Fruit fly (Drosophila melanogaster) whole organism, embryonic: ENCODE results near the gene nbs.
A peak's percentile ranks its signal among the peaks of the same experiment; 100 is the strongest.

Experiments used
- BEAF-32 ChIP-seq: fragments of 200-800 bp; sonication (Bioruptor generic); optimal IDR thresholded peaks from 3 replicates; lab custom pipeline; 2017; ENCODE audit warnings: missing biosample characterization, missing genetic modification characterization, mild to moderate bottlenecking, moderate library complexity, missing genetic modification reagents
- CG10462 ChIP-seq: fragments of 200-800 bp; sonication (Bioruptor generic); optimal IDR thresholded peaks from 2 replicates; lab custom pipeline; 2016; ENCODE audit warnings: missing biosample characterization, missing genetic modification characterization
- CG11504 ChIP-seq: fragments of 200-800 bp; sonication (Bioruptor generic); optimal IDR thresholded peaks from 3 replicates; lab custom pipeline; 2019; ENCODE audit warnings: missing biosample characterization, mild to moderate bottlenecking, missing genetic modification characterization, moderate library complexity
- CG13296 ChIP-seq: fragments of 200-800 bp; sonication (Bioruptor generic); optimal IDR thresholded peaks from 3 replicates; lab custom pipeline; 2018; ENCODE audit warnings: missing biosample characterization, mild to moderate bottlenecking, missing genetic modification characterization
- CG14050 ChIP-seq: fragments of 200-800 bp; sonication (Bioruptor generic); IDR thresholded peaks from 3 replicates; pipeline ENCODE4 v1.3.6; 2022; ENCODE audit warnings: missing biosample characterization, missing genetic modification characterization
- CG17361 ChIP-seq: fragments of 200-800 bp; sonication (Bioruptor generic); IDR thresholded peaks from 3 replicates; pipeline ENCODE4 v1.3.6; 2022; ENCODE audit warnings: missing biosample characterization, missing genetic modification characterization
- CG18262 ChIP-seq: fragments of 200-800 bp; optimal IDR thresholded peaks from 3 replicates; lab custom pipeline; 2019; ENCODE audit warnings: missing biosample characterization, mild to moderate bottlenecking, missing genetic modification characterization, moderate library complexity
- CG2116 ChIP-seq: fragments of 200-800 bp; sonication (Bioruptor generic); optimal IDR thresholded peaks from 3 replicates; lab custom pipeline; 2018; ENCODE audit warnings: missing biosample characterization, mild to moderate bottlenecking, missing genetic modification characterization
- CG2678 ChIP-seq: fragments of 200-800 bp; sonication (Bioruptor generic); optimal IDR thresholded peaks from 3 replicates; lab custom pipeline; 2019; ENCODE audit warnings: missing biosample characterization, mild to moderate bottlenecking, missing genetic modification characterization, moderate library complexity
- CG30403 ChIP-seq: fragments of 200-800 bp; sonication (Bioruptor generic); optimal IDR thresholded peaks from 3 replicates; lab custom pipeline; 2016; ENCODE audit warnings: missing biosample characterization, missing genetic modification characterization
- CG31441 ChIP-seq: fragments of 200-800 bp; sonication (Bioruptor generic); IDR thresholded peaks from 2 replicates; pipeline ENCODE4 v1.3.6; 2022; ENCODE audit warnings: missing biosample characterization, missing genetic modification characterization
- CG32772 ChIP-seq: fragments of 200-800 bp; sonication (Bioruptor generic); IDR thresholded peaks from 2 replicates; pipeline ENCODE4 v1.3.6; 2022; ENCODE audit warnings: missing biosample characterization, missing genetic modification characterization
- CG4404 ChIP-seq: fragments of 200-800 bp; sonication (Bioruptor generic); IDR thresholded peaks from 2 replicates; pipeline ENCODE4 v1.3.6; 2022; ENCODE audit warnings: missing biosample characterization, missing genetic modification characterization
- CG6813 ChIP-seq: fragments of 200-800 bp; sonication (Bioruptor generic); optimal IDR thresholded peaks from 2 replicates; lab custom pipeline; 2017; ENCODE audit warnings: missing biosample characterization, missing genetic modification characterization, mild to moderate bottlenecking, moderate library complexity, missing genetic modification reagents
- CG8089 ChIP-seq: fragments of 200-800 bp; sonication (Bioruptor generic); optimal IDR thresholded peaks from 3 replicates; lab custom pipeline; 2016; ENCODE audit warnings: missing biosample characterization, missing genetic modification characterization
- CG8478 ChIP-seq: fragments of >200 bp; optimal IDR thresholded peaks from 2 replicates; lab custom pipeline; 2018
- CG9932 ChIP-seq: fragments of 200-800 bp; sonication (Bioruptor generic); IDR thresholded peaks from 2 replicates; pipeline ENCODE4 v1.3.6; 2022; ENCODE audit warnings: missing biosample characterization, missing genetic modification characterization
- Camta ChIP-seq: fragments of 200-800 bp; sonication (Bioruptor generic); optimal IDR thresholded peaks from 2 replicates; lab custom pipeline; 2016; ENCODE audit warnings: missing biosample characterization, missing genetic modification characterization
- D19B ChIP-seq: fragments of 200-800 bp; sonication (Bioruptor generic); optimal IDR thresholded peaks from 2 replicates; lab custom pipeline; 2017; ENCODE audit warnings: missing biosample characterization, mild to moderate bottlenecking, missing genetic modification characterization
- Drgx ChIP-seq: fragments of 200-800 bp; sonication (Bioruptor generic); IDR thresholded peaks from 2 replicates; pipeline ENCODE4 v1.3.6; 2022; ENCODE audit warnings: missing biosample characterization, missing genetic modification characterization
- Ets65A ChIP-seq: fragments of 200-800 bp; sonication (Bioruptor generic); peaks from one replicate; lab custom pipeline; 2016; ENCODE audit warnings: missing biosample characterization, missing genetic modification characterization
- Hsf ChIP-seq: fragments of 200-800 bp; sonication (Bioruptor generic); optimal IDR thresholded peaks from 3 replicates; lab custom pipeline; 2016; ENCODE audit warnings: missing biosample characterization, missing genetic modification characterization
- Myb ChIP-seq: fragments of 200-800 bp; sonication (Bioruptor generic); optimal IDR thresholded peaks from 2 replicates; lab custom pipeline; 2016; ENCODE audit warnings: missing biosample characterization, missing genetic modification characterization
- Nf-YC ChIP-seq: fragments of 200-800 bp; optimal IDR thresholded peaks from 3 replicates; lab custom pipeline; 2019; ENCODE audit warnings: missing biosample characterization, mild to moderate bottlenecking, missing genetic modification characterization, moderate library complexity
- Opbp ChIP-seq: fragments of 200-800 bp; sonication (Bioruptor generic); IDR thresholded peaks from 3 replicates; pipeline ENCODE4 v1.3.6; 2022; ENCODE audit warnings: missing biosample characterization, missing genetic modification characterization; ENCODE audit not compliant: partially characterized antibody
- Optix ChIP-seq: fragments of 200-800 bp; sonication (Bioruptor generic); IDR thresholded peaks from 3 replicates; pipeline ENCODE4 v1.3.6; 2022; ENCODE audit warnings: missing biosample characterization, missing genetic modification characterization
- PHDP ChIP-seq: fragments of 200-800 bp; sonication (Bioruptor generic); optimal IDR thresholded peaks from 3 replicates; lab custom pipeline; 2018; ENCODE audit warnings: missing biosample characterization, mild to moderate bottlenecking, missing genetic modification characterization, moderate library complexity
- Sry-β ChIP-seq: fragments of 200-800 bp; sonication (Bioruptor generic); optimal IDR thresholded peaks from 2 replicates; lab custom pipeline; 2018; ENCODE audit warnings: missing biosample characterization, mild to moderate bottlenecking, missing genetic modification characterization, moderate library complexity
- Usf ChIP-seq: fragments of 200-800 bp; sonication (Bioruptor generic); optimal IDR thresholded peaks from 2 replicates; lab custom pipeline; 2017; ENCODE audit warnings: missing genotype, missing biosample characterization, missing genetic modification characterization
- bowl ChIP-seq: fragments of 200-800 bp; sonication (Bioruptor generic); IDR thresholded peaks from 2 replicates; pipeline ENCODE4 v1.3.6; 2022; ENCODE audit warnings: missing biosample characterization, missing genetic modification characterization
- btn ChIP-seq: fragments of 200-800 bp; sonication (Bioruptor generic); optimal IDR thresholded peaks from 2 replicates; lab custom pipeline; 2016; ENCODE audit warnings: missing biosample characterization, missing genetic modification characterization
- cad ChIP-seq: fragments of >200 bp; optimal IDR thresholded peaks from 2 replicates; lab custom pipeline; 2017; ENCODE audit warnings: missing biosample characterization, missing genetic modification characterization
- crol ChIP-seq: fragments of 200-800 bp; sonication (Bioruptor generic); IDR thresholded peaks from 2 replicates; pipeline ENCODE4 v1.3.6; 2022; ENCODE audit warnings: missing biosample characterization, missing genetic modification characterization
- dmrt99B ChIP-seq: fragments of 200-800 bp; sonication (Bioruptor generic); optimal IDR thresholded peaks from 2 replicates; lab custom pipeline; 2018; ENCODE audit warnings: missing biosample characterization, mild to moderate bottlenecking, missing genetic modification characterization, moderate library complexity
- en ChIP-seq: fragments of 200-800 bp; sonication (Bioruptor generic); optimal IDR thresholded peaks from 2 replicates; lab custom pipeline; 2016; ENCODE audit warnings: missing biosample characterization, missing genetic modification characterization
- eve ChIP-seq, 2 experiments: fragments of >200 bp; optimal IDR thresholded peaks; 2 replicates each; lab custom pipeline; 2017; ENCODE audit warnings: missing biosample characterization in 2 of 2, missing genetic modification characterization in 2 of 2
- gem ChIP-seq: fragments of 200-800 bp; sonication (Bioruptor generic); optimal IDR thresholded peaks from 2 replicates; lab custom pipeline; 2019; ENCODE audit warnings: missing biosample characterization, mild to moderate bottlenecking, missing genetic modification characterization, moderate library complexity
- gfzf ChIP-seq: fragments of 200-800 bp; sonication (Bioruptor generic); optimal IDR thresholded peaks from 2 replicates; lab custom pipeline; 2016; ENCODE audit warnings: missing biosample characterization, mild to moderate bottlenecking, missing genetic modification characterization, moderate library complexity
- kay ChIP-seq: fragments of 200-800 bp; sonication (Bioruptor generic); optimal IDR thresholded peaks from 2 replicates; lab custom pipeline; 2016; ENCODE audit warnings: missing biosample characterization, missing genetic modification characterization
- lab ChIP-seq: fragments of 200-800 bp; sonication (Bioruptor generic); optimal IDR thresholded peaks from 3 replicates; lab custom pipeline; 2017; ENCODE audit warnings: missing biosample characterization, missing genetic modification characterization, mild to moderate bottlenecking, moderate library complexity, missing genetic modification reagents
- lilli ChIP-seq: fragments of 200-800 bp; sonication (Bioruptor generic); optimal IDR thresholded peaks from 3 replicates; lab custom pipeline; 2016; ENCODE audit warnings: missing biosample characterization, missing genetic modification characterization
- pan ChIP-seq, 4 experiments: fragments of >200 bp in 3 of 4; fragments of 200-800 bp in 1 of 4; sonication (Bioruptor generic) in 1 of 4; optimal IDR thresholded peaks in 3 of 4; IDR thresholded peaks in 1 of 4; 2 replicates each; pipeline versions ENCODE4 v1.3.6 to Lab custom; 2017 to 2022; ENCODE audit warnings: missing biosample characterization in 2 of 4, missing genetic modification characterization in 2 of 4, mixed read lengths in 1 of 4
- row ChIP-seq: fragments of 200-800 bp; sonication (Bioruptor generic); IDR thresholded peaks from 3 replicates; pipeline ENCODE4 v1.3.6; 2022; ENCODE audit warnings: missing biosample characterization, missing genetic modification characterization
- sens ChIP-seq: fragments of 200-800 bp; sonication (Bioruptor generic); peaks from one replicate; lab custom pipeline; 2016; ENCODE audit warnings: missing biosample characterization, missing genetic modification characterization
- seq ChIP-seq: fragments of 200-800 bp; sonication (Bioruptor generic); IDR thresholded peaks from 2 replicates; pipeline ENCODE4 v1.3.6; 2022; ENCODE audit warnings: missing biosample characterization, missing genetic modification characterization
- unpg ChIP-seq: fragments of 200-800 bp; sonication (Bioruptor generic); optimal IDR thresholded peaks from 3 replicates; lab custom pipeline; 2018; ENCODE audit warnings: missing biosample characterization, mild to moderate bottlenecking, missing genetic modification characterization, moderate library complexity
- vfl ChIP-seq: fragments of 200-800 bp; sonication (Bioruptor generic); optimal IDR thresholded peaks from 2 replicates; lab custom pipeline; 2016; ENCODE audit warnings: missing biosample characterization, missing genetic modification characterization
- vvl ChIP-seq: fragments of 200-800 bp; sonication (Bioruptor generic); IDR thresholded peaks from 2 replicates; pipeline ENCODE4 v1.3.6; 2022; ENCODE audit warnings: missing biosample characterization, missing genetic modification characterization
- wek ChIP-seq: fragments of 200-800 bp; sonication (Bioruptor generic); optimal IDR thresholded peaks from 3 replicates; lab custom pipeline; 2018; ENCODE audit warnings: missing biosample characterization, mild to moderate bottlenecking, missing genetic modification characterization, moderate library complexity

nbs gene

DNA sequence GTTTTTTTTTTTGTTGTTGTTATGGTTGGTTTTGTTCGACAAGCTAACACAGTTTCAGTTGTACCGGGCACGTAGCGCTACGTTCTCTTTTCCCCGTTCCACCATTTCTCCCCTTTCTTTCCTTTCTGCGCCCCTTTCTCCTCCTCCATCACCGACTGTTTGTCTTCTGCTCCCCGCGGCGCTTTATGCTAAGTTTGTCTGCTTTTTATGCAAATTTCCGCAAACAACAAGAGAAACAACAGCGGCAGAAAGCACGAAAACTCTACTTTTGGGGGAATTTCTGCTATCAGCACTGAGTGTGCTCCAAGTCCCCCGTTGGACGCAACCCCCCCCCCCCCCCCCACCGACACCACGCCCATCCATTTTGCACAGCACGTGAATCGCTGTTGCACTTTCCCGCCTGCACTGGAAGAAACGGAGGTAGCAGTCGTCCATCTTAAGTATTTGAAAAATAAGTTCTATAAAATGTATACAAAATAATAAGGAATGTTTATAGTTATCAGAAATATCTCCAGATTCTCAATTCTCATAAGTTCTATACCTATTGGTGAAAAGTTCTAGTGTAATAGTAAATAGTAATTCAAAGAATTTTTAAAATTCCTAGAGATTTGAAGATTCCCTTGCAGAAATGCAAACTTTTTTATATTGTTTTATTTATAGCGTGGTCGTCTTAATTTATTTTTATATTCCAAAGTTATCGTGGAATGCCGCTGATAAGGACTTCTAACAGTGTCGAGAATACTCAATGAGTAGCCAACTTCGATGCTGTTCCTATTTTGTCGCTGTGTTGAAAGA is 42.1 kb upstream of the nbs start (continued):
- no peak for TF ChIP-seq Usf (GFP tag; lab: Kevin White, UChicago)
- TF ChIP-seq CG6813 (GFP tag; lab: Kevin White, UChicago), result no peak
- TF ChIP-seq row (GFP tag; lab: Robert Waterston, UW), result 0 out of 3 replicates have a peak, but pooled peaks have one; percentile 21
- TF ChIP-seq Nf-YC, result no peak
- peak; percentile 34; the same call in 1 of the 3 replicates for TF ChIP-seq CG17361 (GFP tag; lab: Robert Waterston, UW)
- peak; percentile 46; the same call in 1 of the 2 replicates for TF ChIP-seq vvl (GFP tag; lab: Robert Waterston, UW)
- TF ChIP-seq CG11504, result peak; percentile 31
- peak; percentile 69 for TF ChIP-seq crol (GFP tag; lab: Robert Waterston, UW)
- peak; percentile 7 for TF ChIP-seq CG2678
- TF ChIP-seq gem, result peak; percentile 14
- TF ChIP-seq vfl (GFP tag; lab: Kevin White, UChicago), result no peak
- peak; percentile 23; the same call in 1 of the 2 replicates for TF ChIP-seq Drgx (GFP tag; lab: Robert Waterston, UW)
- no peak for TF ChIP-seq wek
- no peak for TF ChIP-seq Optix (GFP tag; lab: Robert Waterston, UW)
- no peak for TF ChIP-seq D19B (GFP tag; lab: Kevin White, UChicago)
- TF ChIP-seq CG32772, result no peak
- TF ChIP-seq CG13296, result no peak
- no peak for TF ChIP-seq kay (GFP tag; lab: Kevin White, UChicago)
- peak; percentile 8 for TF ChIP-seq dmrt99B (tag; lab: Kevin White, UChicago)
- TF ChIP-seq pan (optimal IDR thresholded peaks at IDR 0.05; lab: Kevin White, UChicago), result no peak
- TF ChIP-seq pan (GFP tag; optimal IDR thresholded peaks at IDR 0.05 in 1 of 2, IDR thresholded peaks at IDR 0.05 in 1 of 2), result peak in 1 of 2 experiments; percentile 15
- TF ChIP-seq CG9932 (GFP tag; lab: Robert Waterston, UW), result 0 out of 2 replicates have a peak, but pooled peaks have one; percentile 26
- TF ChIP-seq gfzf (GFP tag; lab: Kevin White, UChicago), result no peak
- TF ChIP-seq en, result no peak
- TF ChIP-seq CG18262 (tag; lab: Kevin White, UChicago), result peak; percentile 5
- no peak for TF ChIP-seq PHDP (tag; lab: Kevin White, UChicago)
- no peak for TF ChIP-seq CG14050 (GFP tag; lab: Robert Waterston, UW)
- TF ChIP-seq BEAF-32 (GFP tag; lab: Kevin White, UChicago), result no peak
- no peak for TF ChIP-seq bowl (GFP tag; lab: Robert Waterston, UW)

DNA sequence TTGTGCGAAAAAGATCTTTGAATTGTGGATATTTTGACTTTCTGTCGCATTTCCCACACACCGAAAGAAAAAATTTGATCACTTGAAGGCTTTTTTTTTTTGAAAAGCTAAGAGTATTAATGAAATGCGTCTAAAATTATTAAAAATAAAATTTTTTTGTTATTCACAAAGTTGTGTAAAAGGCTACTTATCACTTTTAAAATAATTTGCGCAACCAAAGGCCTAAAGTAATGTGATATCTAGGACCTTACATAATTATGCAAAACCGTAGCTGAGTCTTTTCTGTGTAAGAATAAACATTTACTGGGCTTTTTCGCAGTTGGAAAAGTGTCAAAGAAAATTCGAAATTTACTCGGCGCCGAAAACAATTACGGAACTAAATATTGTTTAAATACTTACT is 41.3 kb upstream of the nbs start:
- TF ChIP-seq CG2678 (peak; percentile 21), Ets65A (GFP tag; lab: Kevin White, UChicago) (peak; percentile 72), gem (peak; percentile 26), CG11504 (peak; percentile 2), Camta (no peak), CG2116 (no peak), unpg (GFP tag; lab: Kevin White, UChicago) (peak; percentile 7), CG10462 (GFP tag; lab: Kevin White, UChicago) (no peak), CG8478 (lab: Kevin White, UChicago) (no peak), CG8089 (GFP tag; lab: Kevin White, UChicago) (no peak), Hsf (no peak), CG31441 (GFP tag; lab: Robert Waterston, UW) (0 out of 2 replicates have a peak, but pooled peaks have one; percentile 24), lab (GFP tag; lab: Kevin White, UChicago) (no peak), sens (GFP tag; lab: Kevin White, UChicago) (peak; percentile 21), CG4404 (GFP tag; lab: Robert Waterston, UW) (no peak), seq (GFP tag; lab: Robert Waterston, UW) (no peak), CG30403 (peak; percentile 6), lilli (GFP tag; lab: Kevin White, UChicago) (peak; percentile 13), cad (no peak), eve (GFP tag; optimal IDR thresholded peaks at IDR 0.05; lab: Kevin White, UChicago) (no peak), Opbp (no peak), en (no peak), btn (GFP tag; lab: Kevin White, UChicago) (no peak), Sry-β (no peak), CG9932 (GFP tag; lab: Robert Waterston, UW) (peak; percentile 33; the same call in 1 of the 2 replicates), Myb (GFP tag; lab: Kevin White, UChicago) (no peak)
